Worm (Caenorhabditis elegans): ENCODE measurements around the gene C44C10.10.

The C44C10.10 gene

ce11 chrX:11723781-11724201 is 33.7 kb downstream of the C44C10.10 start, which contains the start of gene D1053.4:
Gene D1053.4, minus strand, starts transcription at chrX:11723800.
- TF ChIP-seq mdl-1 (tag; optimal IDR thresholded peaks at IDR 0.05): peak in 1 of 2 experiments; percentile 15
- TF ChIP-seq ZK546.5 (tag; optimal IDR thresholded peaks at IDR 0.05): no peak
- peak; percentile 22 for TF ChIP-seq egl-27 (tag; optimal IDR thresholded peaks at IDR 0.05)
- TF ChIP-seq sma-9 (GFP tag; optimal IDR thresholded peaks at IDR 0.05): peak; percentile 47
- no peak for TF ChIP-seq sma-9 (tag; optimal IDR thresholded peaks at IDR 0.05)
- no peak for TF ChIP-seq lsy-2 (tag; optimal IDR thresholded peaks at IDR 0.05)
- TF ChIP-seq mbf-1 (tag; optimal IDR thresholded peaks at IDR 0.05): no peak
- TF ChIP-seq nhr-10 (tag; optimal IDR thresholded peaks at IDR 0.05): no peak
- TF ChIP-seq ceh-82 (tag; optimal IDR thresholded peaks at IDR 0.05): no peak
- TF ChIP-seq fos-1 (tag; optimal IDR thresholded peaks at IDR 0.05): peak; percentile 85
- peak; percentile 76 for TF ChIP-seq crh-2 (tag; optimal IDR thresholded peaks at IDR 0.05)
- TF ChIP-seq gmeb-1 (tag; optimal IDR thresholded peaks at IDR 0.05): peak; percentile 8
- TF ChIP-seq nhr-237 (tag; optimal IDR thresholded peaks at IDR 0.05): no peak
- no peak for TF ChIP-seq unc-62 (GFP tag; optimal IDR thresholded peaks at IDR 0.05)
- peak; percentile 18 for TF ChIP-seq F13H6.1 (tag; optimal IDR thresholded peaks at IDR 0.05)
- TF ChIP-seq elt-1 (tag; optimal IDR thresholded peaks at IDR 0.05): no peak
- no peak for TF ChIP-seq alr-1 (tag; optimal IDR thresholded peaks at IDR 0.05)
- TF ChIP-seq ama-1 (optimal IDR thresholded peaks at IDR 0.05): no peak

DNA sequence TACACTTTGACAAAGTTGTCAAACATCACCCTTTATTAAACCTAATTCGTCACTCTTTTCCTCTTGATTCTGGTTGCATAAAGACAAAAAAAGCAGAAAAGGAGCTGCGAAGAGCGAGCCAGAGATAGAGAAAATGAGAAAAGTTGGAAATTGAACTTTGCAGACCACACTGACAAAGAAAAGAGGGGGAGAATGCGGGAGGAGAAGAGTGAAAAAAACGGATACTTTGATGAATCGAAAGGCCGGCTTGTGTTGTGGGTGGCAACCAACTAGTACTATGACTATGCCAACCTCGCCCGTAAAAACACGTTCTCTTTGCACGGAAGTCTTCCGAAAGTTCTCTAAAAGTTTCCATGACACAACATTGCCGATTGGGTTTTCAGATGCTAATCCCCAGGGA is 35.5 kb downstream of the C44C10.10 start:
- TF ChIP-seq alr-1 (tag; optimal IDR thresholded peaks at IDR 0.05) (no peak), peb-1 (tag; optimal IDR thresholded peaks at IDR 0.05) (no peak), nhr-129 (tag; optimal IDR thresholded peaks at IDR 0.05) (peak; percentile 27)

ce11 chrX:11726450-11726849 is 36.3 kb downstream of the C44C10.10 start:
- TF ChIP-seq zag-1 (tag; optimal IDR thresholded peaks at IDR 0.05) (no peak), ztf-4 (tag; optimal IDR thresholded peaks at IDR 0.05) (no peak), blmp-1 (tag; optimal IDR thresholded peaks at IDR 0.05; ENCODE audit: insufficient read depth) (no peak), nhr-10 (tag; optimal IDR thresholded peaks at IDR 0.05) (no peak), ceh-82 (tag; optimal IDR thresholded peaks at IDR 0.05) (no peak), nhr-11 (tag; optimal IDR thresholded peaks at IDR 0.05) (no peak), elt-1 (tag; optimal IDR thresholded peaks at IDR 0.05) (peak; percentile 93), ztf-11 (tag; optimal IDR thresholded peaks at IDR 0.05) (no peak), ztf-1 (GFP tag; conservative IDR thresholded peaks at IDR 0.05) (no peak), skn-1 (tag; optimal IDR thresholded peaks at IDR 0.05) (no peak), unc-62 (GFP tag; optimal IDR thresholded peaks at IDR 0.05) (no peak), unc-39 (tag; optimal IDR thresholded peaks at IDR 0.05) (no peak), crh-2 (tag; optimal IDR thresholded peaks at IDR 0.05) (no peak), snpc-4 (tag; optimal IDR thresholded peaks at IDR 0.05) (no peak), ama-1 (optimal IDR thresholded peaks at IDR 0.05) (no peak), sma-9 (GFP tag; optimal IDR thresholded peaks at IDR 0.05) (peak; percentile 33), sma-9 (tag; optimal IDR thresholded peaks at IDR 0.05) (no peak), ceh-16 (tag; optimal IDR thresholded peaks at IDR 0.05) (peak; percentile 66), dmd-4 (tag; optimal IDR thresholded peaks at IDR 0.05) (no peak), lin-11 (tag; optimal IDR thresholded peaks at IDR 0.05) (no peak), nhr-21 (tag; optimal IDR thresholded peaks at IDR 0.05) (no peak), mbf-1 (tag; optimal IDR thresholded peaks at IDR 0.05) (no peak), nhr-23 (tag; optimal IDR thresholded peaks at IDR 0.05) (no peak), lsy-2 (tag; optimal IDR thresholded peaks at IDR 0.05) (no peak), sma-3 (GFP tag; optimal IDR thresholded peaks at IDR 0.05) (no peak), egl-27 (tag; optimal IDR thresholded peaks at IDR 0.05) (no peak), nhr-237 (tag; optimal IDR thresholded peaks at IDR 0.05) (no peak)

ce11 chrX:11727761-11728160 is 37.6 kb downstream of the C44C10.10 start, which contains the start of the genes gst-42 and D1053.2:
Gene gst-42, minus strand, starts transcription at chrX:11727936.
Gene D1053.2, plus strand, starts transcription at chrX:11728151.
- TF ChIP-seq nhr-10 (tag; optimal IDR thresholded peaks at IDR 0.05) (no peak), nhr-129 (tag; optimal IDR thresholded peaks at IDR 0.05) (peak; percentile 62), mdl-1 (tag; optimal IDR thresholded peaks at IDR 0.05) (peak; percentile 47 to 78), unc-39 (tag; optimal IDR thresholded peaks at IDR 0.05) (no peak), sma-9 (GFP tag; optimal IDR thresholded peaks at IDR 0.05) (peak; percentile 97), sma-9 (tag; optimal IDR thresholded peaks at IDR 0.05) (no peak), crh-2 (tag; optimal IDR thresholded peaks at IDR 0.05) (peak; percentile 89), F13H6.1 (tag; optimal IDR thresholded peaks at IDR 0.05) (peak; percentile 45), ztf-4 (tag; optimal IDR thresholded peaks at IDR 0.05) (no peak), zag-1 (tag; optimal IDR thresholded peaks at IDR 0.05) (no peak), nhr-21 (tag; optimal IDR thresholded peaks at IDR 0.05) (peak; percentile 18), sma-3 (GFP tag; optimal IDR thresholded peaks at IDR 0.05) (peak; percentile 72), alr-1 (tag; optimal IDR thresholded peaks at IDR 0.05) (no peak), skn-1 (tag; optimal IDR thresholded peaks at IDR 0.05) (no peak), gmeb-1 (tag; optimal IDR thresholded peaks at IDR 0.05) (peak; percentile 40), egl-27 (tag; optimal IDR thresholded peaks at IDR 0.05) (peak; percentile 9), lin-13 (GFP tag; optimal IDR thresholded peaks at IDR 0.05) (no peak), lsy-2 (tag; optimal IDR thresholded peaks at IDR 0.05) (peak in 1 of 2 experiments; percentile 42), blmp-1 (tag; optimal IDR thresholded peaks at IDR 0.05; ENCODE audit: insufficient read depth) (peak; percentile 5), fos-1 (tag; optimal IDR thresholded peaks at IDR 0.05) (peak; percentile 87)
